Fruit fly (Drosophila melanogaster): Measurements from ENCODE around the gene Dph2.

Gene Dph2

DNA sequence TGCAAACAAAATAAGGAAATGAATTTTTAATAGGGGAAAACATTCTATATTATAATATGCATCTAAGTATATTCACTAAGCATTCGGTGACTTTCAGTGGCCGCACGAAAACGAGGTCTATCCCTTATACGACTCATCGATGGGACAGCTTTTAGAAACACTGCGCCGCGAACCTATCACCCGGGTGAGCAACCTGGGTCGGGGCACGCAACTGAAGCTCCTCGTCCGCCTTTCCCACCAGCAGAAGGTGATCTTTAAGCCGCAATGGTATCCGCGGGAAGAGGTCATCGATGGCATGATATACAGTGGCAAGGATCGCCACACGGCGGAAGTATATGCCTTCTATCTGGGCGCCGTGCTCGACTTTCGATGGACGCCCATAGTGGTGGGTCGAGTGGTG, 12.9 kb downstream of the Dph2 start:
- TF ChIP-seq Pif1A (GFP tag; optimal IDR thresholded peaks at IDR 0.05) (no peak), Ets98B (GFP tag; IDR thresholded peaks at IDR 0.05) (no peak), CG17806 (tag; optimal IDR thresholded peaks at IDR 0.05) (no peak), EcR (GFP tag; optimal IDR thresholded peaks at IDR 0.05) (no peak), CG10348 (GFP tag; IDR thresholded peaks at IDR 0.05) (no peak), CG8301 (tag; optimal IDR thresholded peaks at IDR 0.05) (no peak), CG12605 (GFP tag; IDR thresholded peaks at IDR 0.05) (no peak), Snoo (tag; optimal IDR thresholded peaks at IDR 0.05) (no peak), CG14655 (GFP tag; optimal IDR thresholded peaks at IDR 0.05) (no peak), fd96Ca (GFP tag; IDR thresholded peaks at IDR 0.05) (no peak)

DNA sequence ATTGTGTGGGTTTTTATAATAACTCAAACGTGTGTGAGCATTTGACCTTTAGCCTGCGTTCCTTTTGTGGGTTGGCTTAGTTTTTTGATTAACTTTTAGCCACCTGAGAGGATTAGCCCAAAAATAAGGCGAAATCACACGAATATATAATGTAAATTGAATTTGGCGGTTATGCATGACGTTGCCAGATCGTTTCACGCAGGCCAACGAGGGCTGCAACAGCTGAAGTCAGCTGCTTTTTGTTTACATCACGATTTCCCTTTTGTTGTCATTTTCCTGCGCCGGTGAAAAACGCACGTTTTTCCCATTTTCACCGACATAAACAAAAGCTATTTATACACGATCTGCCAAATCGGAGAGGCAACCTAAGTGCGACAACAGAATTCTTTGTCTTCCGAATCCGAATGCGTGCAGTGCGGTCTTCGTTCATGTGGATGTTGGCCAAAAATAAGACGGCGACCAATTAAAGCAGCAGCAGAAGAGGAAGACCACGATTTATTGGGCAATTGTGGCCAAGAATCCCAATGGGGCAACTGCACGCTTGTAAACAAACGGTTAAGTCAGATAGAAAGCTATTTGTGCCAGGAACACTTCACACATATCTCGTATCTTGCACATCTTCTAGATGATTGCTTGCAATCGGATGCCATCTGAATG, 14.4 kb downstream of the Dph2 start, which contains the start of gene CG3631:
CG3631 (plus strand) TSS at position 251 of the 657 bp plus-strand sequence.
- TF ChIP-seq CG32121 (GFP tag; IDR thresholded peaks at IDR 0.05) (peak; percentile 53), CG8159 (tag; optimal IDR thresholded peaks at IDR 0.05) (no peak), CG4496 (GFP tag; IDR thresholded peaks at IDR 0.05) (no peak), Ets98B (GFP tag; IDR thresholded peaks at IDR 0.05) (peak; percentile 29; the same call in 1 of the 2 replicates), CG34367 (tag; optimal IDR thresholded peaks at IDR 0.05) (no peak), fd96Ca (GFP tag; IDR thresholded peaks at IDR 0.05) (no peak), D1 (tag; optimal IDR thresholded peaks at IDR 0.05) (no peak), EcR (GFP tag; optimal IDR thresholded peaks at IDR 0.05) (no peak), CG17806 (tag; optimal IDR thresholded peaks at IDR 0.05) (no peak)

dm6 chr3R:14878145-14878544, 15.6 kb downstream of the Dph2 start:
- TF ChIP-seq Snoo (tag; optimal IDR thresholded peaks at IDR 0.05) (no peak), CG13204 (GFP tag; optimal IDR thresholded peaks at IDR 0.05) (no peak), CG34367 (tag; optimal IDR thresholded peaks at IDR 0.05) (no peak), Pif1B (GFP tag; optimal IDR thresholded peaks at IDR 0.05) (no peak), CG9948 (tag; optimal IDR thresholded peaks at IDR 0.05) (no peak), Pif1A (GFP tag; optimal IDR thresholded peaks at IDR 0.05) (no peak), fd96Ca (GFP tag; IDR thresholded peaks at IDR 0.05) (no peak), CG14655 (GFP tag; optimal IDR thresholded peaks at IDR 0.05) (no peak), CG10348 (GFP tag; IDR thresholded peaks at IDR 0.05) (no peak), Ets98B (GFP tag; IDR thresholded peaks at IDR 0.05) (no peak), CG8301 (tag; optimal IDR thresholded peaks at IDR 0.05) (no peak)

dm6 chr3R:14875965-14876331, 17.8 kb downstream of the Dph2 start:
- no peak for TF ChIP-seq fd96Ca (GFP tag; IDR thresholded peaks at IDR 0.05)
- TF ChIP-seq gl (tag; optimal IDR thresholded peaks at IDR 0.05), result no peak
- TF ChIP-seq CG14655 (GFP tag; optimal IDR thresholded peaks at IDR 0.05), result no peak
- peak; percentile 60; the same call in 1 of the 2 replicates for TF ChIP-seq CG12605 (GFP tag; IDR thresholded peaks at IDR 0.05)

- TF ChIP-seq Snoo (tag; optimal IDR thresholded peaks at IDR 0.05) (no peak), CG8301 (tag; optimal IDR thresholded peaks at IDR 0.05) (no peak), Pif1A (GFP tag; optimal IDR thresholded peaks at IDR 0.05) (no peak), CG10348 (GFP tag; IDR thresholded peaks at IDR 0.05) (no peak), CG4496 (GFP tag; IDR thresholded peaks at IDR 0.05) (no peak), CG17806 (tag; optimal IDR thresholded peaks at IDR 0.05) (no peak), CG14655 (GFP tag; optimal IDR thresholded peaks at IDR 0.05) (no peak), Pif1B (GFP tag; optimal IDR thresholded peaks at IDR 0.05) (no peak), EcR (GFP tag; optimal IDR thresholded peaks at IDR 0.05) (no peak), CG32121 (GFP tag; IDR thresholded peaks at IDR 0.05) (no peak), CG8159 (tag; optimal IDR thresholded peaks at IDR 0.05) (no peak), gl (tag; optimal IDR thresholded peaks at IDR 0.05) (no peak), CG15710 (tag; optimal IDR thresholded peaks at IDR 0.05) (no peak), CG12605 (GFP tag; IDR thresholded peaks at IDR 0.05) (no peak), rn (GFP tag; IDR thresholded peaks at IDR 0.05) (no peak), D1 (tag; optimal IDR thresholded peaks at IDR 0.05) (no peak), Ets98B (GFP tag; IDR thresholded peaks at IDR 0.05) (no peak), CG34367 (tag; optimal IDR thresholded peaks at IDR 0.05) (no peak), CG9948 (tag; optimal IDR thresholded peaks at IDR 0.05) (no peak), CG13204 (GFP tag; optimal IDR thresholded peaks at IDR 0.05) (no peak)
These were observed 18.3 kb downstream of the Dph2 start, which contains the start of gene btsz for dm6 chr3R:14875274-14875964. Gene btsz (minus strand): TSS chr3R:14875488.

- TF ChIP-seq gl (tag; optimal IDR thresholded peaks at IDR 0.05) (no peak), CG12605 (GFP tag; IDR thresholded peaks at IDR 0.05) (peak; percentile 37; the same call in 1 of the 2 replicates)
These were observed 20.4 kb downstream of the Dph2 start for dm6 chr3R:14873345-14873744.

- no peak for TF ChIP-seq CG8301 (tag; optimal IDR thresholded peaks at IDR 0.05)
- no peak for TF ChIP-seq CG9948 (tag; optimal IDR thresholded peaks at IDR 0.05)
- no peak for TF ChIP-seq CG34367 (tag; optimal IDR thresholded peaks at IDR 0.05)
- TF ChIP-seq CG32121 (GFP tag; IDR thresholded peaks at IDR 0.05), result no peak
- TF ChIP-seq Ets98B (GFP tag; IDR thresholded peaks at IDR 0.05), result no peak
- no peak for TF ChIP-seq rn (GFP tag; IDR thresholded peaks at IDR 0.05)
- TF ChIP-seq CG4496 (GFP tag; IDR thresholded peaks at IDR 0.05), result no peak
- no peak for TF ChIP-seq Snoo (tag; optimal IDR thresholded peaks at IDR 0.05)
- TF ChIP-seq gl (tag; optimal IDR thresholded peaks at IDR 0.05), result no peak
- TF ChIP-seq CG15710 (tag; optimal IDR thresholded peaks at IDR 0.05), result no peak
- no peak for TF ChIP-seq CG8159 (tag; optimal IDR thresholded peaks at IDR 0.05)
- TF ChIP-seq fd96Ca (GFP tag; IDR thresholded peaks at IDR 0.05), result no peak
- no peak for TF ChIP-seq Pif1A (GFP tag; optimal IDR thresholded peaks at IDR 0.05)
- TF ChIP-seq CG12605 (GFP tag; IDR thresholded peaks at IDR 0.05), result no peak
- no peak for TF ChIP-seq CG14655 (GFP tag; optimal IDR thresholded peaks at IDR 0.05)
- TF ChIP-seq CG13204 (GFP tag; optimal IDR thresholded peaks at IDR 0.05), result no peak
- TF ChIP-seq EcR (GFP tag; optimal IDR thresholded peaks at IDR 0.05), result no peak
- TF ChIP-seq CG10348 (GFP tag; IDR thresholded peaks at IDR 0.05), result no peak
- no peak for TF ChIP-seq CG17806 (tag; optimal IDR thresholded peaks at IDR 0.05)
- no peak for TF ChIP-seq Pif1B (GFP tag; optimal IDR thresholded peaks at IDR 0.05)
These were observed 28.9 kb downstream of the Dph2 start for dm6 chr3R:14864819-14865218.
